Worm (Caenorhabditis elegans) whole organism, L3 larva: Measurements from ENCODE around the gene K09E3.2.

Source experiments
- egl-27 ChIP-seq: sonication (generic microtip); optimal IDR thresholded peaks from 4 replicates; lab custom pipeline; 2017; ENCODE audit warnings: missing biosample characterization, missing genetic modification reagents, missing genetic modification characterization
- fkh-10 ChIP-seq: sonication (generic microtip); optimal IDR thresholded peaks from 2 replicates; lab custom pipeline; 2017; ENCODE audit warnings: missing biosample characterization, missing genetic modification reagents, missing genetic modification characterization
- fos-1 ChIP-seq: fragments of 150-350 bp; optimal IDR thresholded peaks from 2 replicates; lab custom pipeline; 2014; ENCODE audit warnings: missing biosample characterization, missing genetic modification characterization
- lin-15B ChIP-seq: fragments of 150-350 bp; optimal IDR thresholded peaks from 2 replicates; lab custom pipeline; 2014; ENCODE audit warnings: missing biosample characterization, missing genetic modification characterization
- mdl-1 ChIP-seq: fragments of 150-350 bp; optimal IDR thresholded peaks from 2 replicates; lab custom pipeline; 2014; ENCODE audit warnings: missing biosample characterization, missing genetic modification characterization
- nfya-1 ChIP-seq: sonication (generic microtip); optimal IDR thresholded peaks from 2 replicates; lab custom pipeline; 2017; ENCODE audit warnings: missing genetic modification characterization, mild to moderate bottlenecking, missing compliant biosample characterization, antibody characterized with exemption, moderate library complexity; ENCODE audit not compliant: insufficient read depth
- nhr-25 ChIP-seq: sonication (generic microtip); optimal IDR thresholded peaks from 2 replicates; lab custom pipeline; 2017; ENCODE audit warnings: missing biosample characterization, missing genetic modification characterization
- nhr-28 ChIP-seq: fragments of 150-350 bp; optimal IDR thresholded peaks from 2 replicates; lab custom pipeline; 2014; ENCODE audit warnings: missing biosample characterization, missing genetic modification characterization
- nhr-77 ChIP-seq: fragments of 150-350 bp; optimal IDR thresholded peaks from 2 replicates; lab custom pipeline; 2014; ENCODE audit warnings: missing biosample characterization, missing genetic modification characterization
- sea-2 ChIP-seq: fragments of 150-350 bp; sonication (generic microtip); optimal IDR thresholded peaks from 4 replicates; lab custom pipeline; 2014; ENCODE audit warnings: missing biosample characterization, missing genetic modification reagents, missing genetic modification characterization
- snpc-4 ChIP-seq: fragments of 150-350 bp; optimal IDR thresholded peaks from 2 replicates; lab custom pipeline; 2014; ENCODE audit warnings: missing biosample characterization, missing genetic modification characterization
- ztf-4 ChIP-seq: fragments of 150-350 bp; optimal IDR thresholded peaks from 2 replicates; lab custom pipeline; 2014; ENCODE audit warnings: missing biosample characterization, missing genetic modification characterization

- TF ChIP-seq fkh-10 (no peak), egl-27 (tag; lab: Kevin White, UChicago) (no peak), nfya-1 (tag; lab: Kevin White, UChicago) (no peak), sea-2 (no peak), nhr-25 (no peak), nhr-77 (tag; lab: Kevin White, UChicago) (no peak), mdl-1 (tag; lab: Kevin White, UChicago) (no peak), ztf-4 (no peak), lin-15B (no peak), fos-1 (tag; lab: Kevin White, UChicago) (no peak), nhr-28 (tag; lab: Kevin White, UChicago) (no peak), snpc-4 (tag; lab: Kevin White, UChicago) (no peak)
Observed at ce11 chrX:17157089-17157488, 39.6 kb downstream of the K09E3.2 start.
